Worm (Caenorhabditis elegans) whole organism, young adult: Measurements from ENCODE around the gene srw-103.
A peak's percentile ranks its signal among the peaks of the same experiment; 100 is the strongest.

ENCODE experiments used
- Y67H2A.10 ChIP-seq: fragments of 200-800 bp; sonication (Bioruptor generic); conservative IDR thresholded peaks from 2 replicates; pipeline ENCODE4 v1.3.6; 2022; ENCODE audit warnings: missing genetic modification reagents, missing genetic modification characterization, missing compliant biosample characterization
- Y79H2A.3 ChIP-seq: fragments of 200-800 bp; sonication (Bioruptor generic); conservative IDR thresholded peaks from 2 replicates; pipeline ENCODE4 v1.3.6; 2022; ENCODE audit warnings: missing genetic modification reagents, missing genetic modification characterization, missing compliant biosample characterization
- ama-1 ChIP-seq, 3 experiments: fragments of 150-350 bp in 1 of 3; sonication (generic microtip) in 2 of 3; optimal IDR thresholded peaks; 2 replicates each; lab custom pipeline; 2014 to 2018; ENCODE audit warnings: missing biosample characterization in 2 of 3, missing genetic modification characterization in 2 of 3, missing genetic modification reagents in 2 of 3
- aptf-2 ChIP-seq: fragments of 200-800 bp; sonication (Bioruptor generic); conservative IDR thresholded peaks from 2 replicates; pipeline ENCODE4 v1.3.6; 2022; ENCODE audit warnings: missing genetic modification reagents, missing genetic modification characterization, missing compliant biosample characterization
- cebp-2 ChIP-seq: fragments of 200-800 bp; sonication (Bioruptor generic); IDR thresholded peaks from 2 replicates; pipeline ENCODE4 v1.3.6; 2022; ENCODE audit warnings: missing genetic modification characterization, missing compliant biosample characterization
- dpl-1 ChIP-seq: fragments of 150-350 bp; optimal IDR thresholded peaks from 2 replicates; lab custom pipeline; 2014; ENCODE audit warnings: missing biosample characterization, missing genetic modification reagents, missing genetic modification characterization
- efl-1 ChIP-seq: fragments of 150-350 bp; optimal IDR thresholded peaks from 2 replicates; lab custom pipeline; 2014; ENCODE audit warnings: missing biosample characterization, missing genetic modification reagents, missing genetic modification characterization
- him-1 ChIP-seq: sonication (generic microtip); optimal IDR thresholded peaks from 2 replicates; lab custom pipeline; 2016; ENCODE audit warnings: missing genotype, missing genetic modification reagents, missing genetic modification characterization, missing compliant biosample characterization
- hlh-26 ChIP-seq: fragments of 200-800 bp; sonication (Bioruptor generic); conservative IDR thresholded peaks from 2 replicates; pipeline ENCODE4 v1.3.6; 2022; ENCODE audit warnings: missing genetic modification reagents, missing genetic modification characterization, missing compliant biosample characterization
- lir-1 ChIP-seq: fragments of 200-800 bp; sonication (Bioruptor generic); conservative IDR thresholded peaks from 2 replicates; pipeline ENCODE4 v1.3.6; 2022; ENCODE audit warnings: missing genetic modification reagents, missing genetic modification characterization, missing compliant biosample characterization
- nfya-1 ChIP-seq: sonication (generic microtip); optimal IDR thresholded peaks from 2 replicates; lab custom pipeline; 2017; ENCODE audit warnings: antibody characterized with exemption, missing compliant biosample characterization, missing genetic modification characterization, borderline replicate concordance; ENCODE audit not compliant: insufficient read depth
- nhr-80 ChIP-seq: sonication (generic microtip); optimal IDR thresholded peaks from 2 replicates; lab custom pipeline; 2016; ENCODE audit warnings: missing genetic modification characterization, missing compliant biosample characterization
- snpc-4 ChIP-seq, 5 experiments: fragments of 150-350 bp in 1 of 5; sonication (generic microtip) in 4 of 5; optimal IDR thresholded peaks; 2 replicates each; lab custom pipeline; 2014 to 2018; ENCODE audit warnings: missing genetic modification characterization in 5 of 5, missing biosample characterization in 3 of 5, antibody characterized with exemption in 2 of 5, mild to moderate bottlenecking in 2 of 5, missing compliant biosample characterization in 2 of 5, missing genotype in 2 of 5, moderate library complexity in 2 of 5, missing genetic modification reagents in 1 of 5
- somi-1 ChIP-seq: fragments of 200-800 bp; sonication (Bioruptor generic); optimal IDR thresholded peaks from 2 replicates; lab custom pipeline; 2018; ENCODE audit warnings: mild to moderate bottlenecking, missing genetic modification characterization, missing compliant biosample characterization

- TF ChIP-seq nfya-1 (tag; lab: Kevin White, UChicago) (no peak), hlh-26 (GFP tag; lab: Robert Waterston, UW) (no peak), ama-1 (optimal IDR thresholded peaks at IDR 0.05; lab: Kevin White, UChicago) (no peak), ama-1 (GFP tag; optimal IDR thresholded peaks at IDR 0.05; lab: Kevin White, UChicago) (no peak), snpc-4 (GFP tag; optimal IDR thresholded peaks at IDR 0.05; lab: Kevin White, UChicago) (no peak), snpc-4 (tag; optimal IDR thresholded peaks at IDR 0.05; lab: Kevin White, UChicago) (no peak), somi-1 (GFP tag; lab: Kevin White, UChicago) (no peak), Y67H2A.10 (GFP tag; lab: Robert Waterston, UW) (no peak), dpl-1 (GFP tag; lab: Kevin White, UChicago) (no peak), efl-1 (GFP tag; lab: Kevin White, UChicago) (no peak), him-1 (tag; lab: Kevin White, UChicago) (no peak), cebp-2 (GFP tag; lab: Robert Waterston, UW) (no peak), aptf-2 (GFP tag; lab: Robert Waterston, UW) (no peak), lir-1 (GFP tag; lab: Robert Waterston, UW) (no peak), Y79H2A.3 (GFP tag; lab: Robert Waterston, UW) (no peak), nhr-80 (tag; lab: Kevin White, UChicago) (peak; percentile 0)
Observed at ce11 chrV:1756856-1757255, 39.9 kb downstream of the srw-103 start, which contains the start of gene clec-204.
